Worm (Caenorhabditis elegans): Measurements from ENCODE around the gene fat-7.

- TF ChIP-seq nhr-90 (tag; optimal IDR thresholded peaks at IDR 0.05) = no peak
- no peak for TF ChIP-seq tbx-9 (tag; optimal IDR thresholded peaks at IDR 0.05; ENCODE audit: borderline replicate concordance)
- TF ChIP-seq F57C9.4 (tag; optimal IDR thresholded peaks at IDR 0.05) = no peak
- TF ChIP-seq nhr-179 (tag; optimal IDR thresholded peaks at IDR 0.05) = no peak
Measured at ce11 chrV:7111276-7111675, 41.7 kb downstream of the fat-7 start.
